Fruit fly (Drosophila melanogaster) S2 (cell line): Measurements from ENCODE around the gene isoQC.

Source experiments
- CG8478 ChIP-seq: fragments of >200 bp; optimal IDR thresholded peaks from 2 replicates; lab custom pipeline; 2018
- CTCF ChIP-seq, 2 experiments: fragments of >200 bp; optimal IDR thresholded peaks; 2 replicates each; lab custom pipeline; 2018

DNA sequence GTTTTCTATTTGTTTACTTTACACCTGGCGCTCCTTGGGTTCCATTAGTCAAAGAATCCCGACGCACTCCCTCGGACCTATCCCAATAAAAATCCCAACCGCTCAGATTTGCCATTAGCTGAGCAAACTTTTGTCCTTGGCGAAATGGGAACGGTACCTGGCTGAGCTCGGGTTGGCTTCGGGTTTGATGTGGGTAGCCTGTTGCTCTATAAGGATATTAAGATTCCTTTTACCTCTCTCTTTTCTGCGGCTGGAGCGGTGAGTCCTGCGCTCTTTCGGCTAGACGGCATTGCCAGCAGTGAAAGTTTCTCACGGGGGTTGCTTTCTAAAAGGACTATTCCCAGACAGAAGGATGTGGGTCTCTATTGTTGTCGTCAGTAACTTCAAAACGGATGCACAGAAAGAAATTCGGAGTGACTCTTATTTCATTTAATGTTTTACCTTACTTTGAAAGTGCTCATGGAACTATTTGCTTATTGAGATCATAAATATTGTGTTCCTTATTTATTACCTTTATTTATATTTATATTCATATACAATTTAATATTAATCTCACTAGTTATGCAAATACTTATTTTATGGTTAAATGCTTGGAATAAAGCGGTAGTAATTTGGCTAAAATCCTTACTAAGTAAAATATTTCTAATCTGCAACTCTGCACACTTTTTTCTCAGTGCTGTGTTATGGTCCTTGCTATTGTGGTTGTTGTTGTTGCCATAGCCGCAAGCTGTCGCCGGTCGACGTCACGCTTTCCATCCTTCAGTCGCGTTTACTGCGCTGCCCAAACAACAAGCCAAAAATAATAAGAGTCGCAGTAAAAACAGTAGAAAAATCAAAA is 32.4 kb upstream of the isoQC start, which contains the start of gene CG5910:
- TF ChIP-seq CG8478 (lab: Kevin White, UChicago) (no peak), CTCF (optimal IDR thresholded peaks at IDR 0.05; lab: Kevin White, UChicago) (no peak)
